4 fruit fly cellular contexts compared by ENCODE assay signal in genomic region chr3L:1031716-1032115, dm6.
TF ChIP-seq lines count a peak whose summit lies in the region.

No protein-coding gene starts in this region.

- TF ChIP-seq CTCF in whole organism, embryonic (GFP tag; optimal IDR thresholded peaks at IDR 0.05; lab: Kevin White, UChicago) = no peak

TF ChIP-seq in whole organism, embryonic, 481 proteins besides CTCF, POLR2A, EP300 and RAD21:
- TF ChIP-seq pho (GFP tag; optimal IDR thresholded peaks at IDR 0.05; lab: Kevin White, UChicago) = no peak
- no peak for TF ChIP-seq CG33213 (GFP tag; optimal IDR thresholded peaks at IDR 0.05; lab: Kevin White, UChicago)
- no peak for TF ChIP-seq Taf1 (GFP tag; IDR thresholded peaks at IDR 0.05; lab: Robert Waterston, UW)
- TF ChIP-seq row (GFP tag; IDR thresholded peaks at IDR 0.05; lab: Robert Waterston, UW) = 0 out of 3 replicates have a peak, but pooled peaks have one; percentile 18
- TF ChIP-seq CG12236 (GFP tag; optimal IDR thresholded peaks at IDR 0.05; lab: Kevin White, UChicago) = no peak
- TF ChIP-seq CHES-1-like (GFP tag; optimal IDR thresholded peaks at IDR 0.05; lab: Kevin White, UChicago) = no peak
- TF ChIP-seq sug (tag; optimal IDR thresholded peaks at IDR 0.05; lab: Kevin White, UChicago) = no peak
- no peak for TF ChIP-seq CG14965 (GFP tag; optimal IDR thresholded peaks at IDR 0.05; lab: Kevin White, UChicago; ENCODE audit: borderline replicate concordance)
- TF ChIP-seq CG16813 (GFP tag; IDR thresholded peaks at IDR 0.05; lab: Robert Waterston, UW; ENCODE audit: partially characterized antibody) = no peak
- no peak for TF ChIP-seq al (GFP tag; IDR thresholded peaks at IDR 0.05; lab: Robert Waterston, UW)
- peak; percentile 50 for TF ChIP-seq grau (tag; optimal IDR thresholded peaks at IDR 0.05; lab: Kevin White, UChicago)
- TF ChIP-seq CG8290 (GFP tag; optimal IDR thresholded peaks at IDR 0.05; lab: Kevin White, UChicago) = no peak
- no peak for TF ChIP-seq CG8290 (tag; optimal IDR thresholded peaks at IDR 0.05; lab: Kevin White, UChicago)
- TF ChIP-seq CG17385 (GFP tag; optimal IDR thresholded peaks at IDR 0.05; lab: Kevin White, UChicago) = no peak
- TF ChIP-seq TFAM (GFP tag; optimal IDR thresholded peaks at IDR 0.05; lab: Kevin White, UChicago) = no peak
- no peak for TF ChIP-seq bcd (GFP tag; optimal IDR thresholded peaks at IDR 0.05; lab: Kevin White, UChicago)
TF ChIP-seq in whole organism, embryonic: peak in this region for 2.

TF ChIP-seq in whole organism, prepupa, 60 proteins besides CTCF, POLR2A, EP300 and RAD21 (continues in another document):
- TF ChIP-seq esn (GFP tag; optimal IDR thresholded peaks at IDR 0.05; lab: Kevin White, UChicago) (peak; percentile 44), CG6792 (GFP tag; optimal IDR thresholded peaks at IDR 0.05; lab: Kevin White, UChicago) (peak; percentile 19), vri (GFP tag; optimal IDR thresholded peaks at IDR 0.05; lab: Kevin White, UChicago) (no peak), CG10669 (GFP tag; optimal IDR thresholded peaks at IDR 0.05; lab: Kevin White, UChicago) (peak; percentile 31), Met (GFP tag; optimal IDR thresholded peaks at IDR 0.05; lab: Kevin White, UChicago) (peak; percentile 33), CG3032 (tag; optimal IDR thresholded peaks at IDR 0.05; lab: Kevin White, UChicago) (peak; percentile 21), CG8319 (GFP tag; optimal IDR thresholded peaks at IDR 0.05; lab: Kevin White, UChicago) (no peak), CG4318 (GFP tag; optimal IDR thresholded peaks at IDR 0.05; lab: Kevin White, UChicago) (no peak), Lpt (GFP tag; optimal IDR thresholded peaks at IDR 0.05; lab: Kevin White, UChicago) (no peak), Sox15 (GFP tag; optimal IDR thresholded peaks at IDR 0.05; lab: Kevin White, UChicago) (peak; percentile 3), Sox102F (GFP tag; optimal IDR thresholded peaks at IDR 0.05; lab: Kevin White, UChicago) (peak; percentile 44), acj6 (GFP tag; optimal IDR thresholded peaks at IDR 0.05; lab: Kevin White, UChicago) (peak; percentile 7), Smox (GFP tag; optimal IDR thresholded peaks at IDR 0.05; lab: Kevin White, UChicago) (peak; percentile 31), CG6276 (GFP tag; optimal IDR thresholded peaks at IDR 0.05; lab: Kevin White, UChicago) (no peak), Hr39 (GFP tag; optimal IDR thresholded peaks at IDR 0.05; lab: Kevin White, UChicago) (peak; percentile 45), topi (GFP tag; optimal IDR thresholded peaks at IDR 0.05; lab: Kevin White, UChicago) (peak; percentile 39), CG6163 (GFP tag; IDR thresholded peaks at IDR 0.05; lab: Robert Waterston, UW) (no peak), cyc (GFP tag; optimal IDR thresholded peaks at IDR 0.05; lab: Kevin White, UChicago) (peak; percentile 39), CG3919 (GFP tag; optimal IDR thresholded peaks at IDR 0.05; lab: Kevin White, UChicago) (peak; percentile 34), eg (GFP tag; IDR thresholded peaks at IDR 0.05; lab: Robert Waterston, UW) (no peak), Ets21C (GFP tag; optimal IDR thresholded peaks at IDR 0.05; lab: Kevin White, UChicago) (peak; percentile 2), fd59A (GFP tag; optimal IDR thresholded peaks at IDR 0.05; lab: Kevin White, UChicago) (no peak), OdsH (GFP tag; optimal IDR thresholded peaks at IDR 0.05; lab: Kevin White, UChicago) (peak; percentile 11), CG15336 (GFP tag; IDR thresholded peaks at IDR 0.05; lab: Robert Waterston, UW) (no peak), Eip78C (GFP tag; lab: Kevin White, UChicago) (peak; percentile 75), Hr38 (GFP tag; optimal IDR thresholded peaks at IDR 0.05; lab: Kevin White, UChicago) (no peak)

TF ChIP-seq in whole organism, pupa, 21 proteins besides CTCF, POLR2A, EP300 and RAD21:
- no peak for TF ChIP-seq CG32121 (GFP tag; IDR thresholded peaks at IDR 0.05; lab: Robert Waterston, UW)
- peak; percentile 26 for TF ChIP-seq CG15710 (tag; optimal IDR thresholded peaks at IDR 0.05; lab: Kevin White, UChicago)
- TF ChIP-seq CG34367 (tag; optimal IDR thresholded peaks at IDR 0.05; lab: Kevin White, UChicago) = no peak
- TF ChIP-seq EcR (GFP tag; optimal IDR thresholded peaks at IDR 0.05; lab: Kevin White, UChicago) = no peak
- no peak for TF ChIP-seq CG12605 (GFP tag; IDR thresholded peaks at IDR 0.05; lab: Robert Waterston, UW)
- no peak for TF ChIP-seq rn (GFP tag; IDR thresholded peaks at IDR 0.05; lab: Robert Waterston, UW)
- TF ChIP-seq Pif1A (GFP tag; optimal IDR thresholded peaks at IDR 0.05; lab: Kevin White, UChicago) = no peak
- TF ChIP-seq CG9948 (tag; optimal IDR thresholded peaks at IDR 0.05; lab: Kevin White, UChicago) = peak; percentile 10
- peak; percentile 28 for TF ChIP-seq CG8301 (tag; optimal IDR thresholded peaks at IDR 0.05; lab: Kevin White, UChicago)
- TF ChIP-seq CG8159 (tag; optimal IDR thresholded peaks at IDR 0.05; lab: Kevin White, UChicago) = peak; percentile 33
- peak; percentile 19 for TF ChIP-seq CG14655 (GFP tag; optimal IDR thresholded peaks at IDR 0.05; lab: Kevin White, UChicago)
- no peak for TF ChIP-seq gl (tag; optimal IDR thresholded peaks at IDR 0.05; lab: Kevin White, UChicago)
- TF ChIP-seq Pif1B (GFP tag; optimal IDR thresholded peaks at IDR 0.05; lab: Kevin White, UChicago) = no peak
- TF ChIP-seq CG13204 (GFP tag; optimal IDR thresholded peaks at IDR 0.05; lab: Kevin White, UChicago) = no peak
- TF ChIP-seq CG10348 (GFP tag; IDR thresholded peaks at IDR 0.05; lab: Robert Waterston, UW) = no peak
- no peak for TF ChIP-seq Snoo (tag; optimal IDR thresholded peaks at IDR 0.05; lab: Kevin White, UChicago)
- TF ChIP-seq Ets98B (GFP tag; IDR thresholded peaks at IDR 0.05; lab: Robert Waterston, UW) = no peak
- peak; percentile 2 for TF ChIP-seq CG17806 (tag; optimal IDR thresholded peaks at IDR 0.05; lab: Kevin White, UChicago)
- no peak for TF ChIP-seq fd96Ca (GFP tag; IDR thresholded peaks at IDR 0.05; lab: Robert Waterston, UW)
- no peak for TF ChIP-seq D1 (tag; optimal IDR thresholded peaks at IDR 0.05; lab: Kevin White, UChicago)
- no peak for TF ChIP-seq CG4496 (GFP tag; IDR thresholded peaks at IDR 0.05; lab: Robert Waterston, UW)

TF ChIP-seq in whole organism, wandering third instar larva, 38 proteins besides CTCF, POLR2A, EP300 and RAD21:
- TF ChIP-seq foxo (GFP tag; optimal IDR thresholded peaks at IDR 0.05; lab: Kevin White, UChicago) (peak in 1 of 2 experiments; percentile 41), CG9705 (GFP tag; optimal IDR thresholded peaks at IDR 0.05; lab: Kevin White, UChicago) (no peak), woc (GFP tag; optimal IDR thresholded peaks at IDR 0.05; lab: Kevin White, UChicago) (peak; percentile 62), ey (GFP tag; optimal IDR thresholded peaks at IDR 0.05; lab: Kevin White, UChicago) (no peak), dsf (GFP tag; optimal IDR thresholded peaks at IDR 0.05; lab: Kevin White, UChicago; ENCODE audit: borderline replicate concordance) (no peak), Hr78 (GFP tag; optimal IDR thresholded peaks at IDR 0.05; lab: Kevin White, UChicago) (no peak), Mio (GFP tag; optimal IDR thresholded peaks at IDR 0.05; lab: Kevin White, UChicago) (no peak), pan (optimal IDR thresholded peaks at IDR 0.05; lab: Kevin White, UChicago) (no peak), Hnf4 (GFP tag; optimal IDR thresholded peaks at IDR 0.05; lab: Kevin White, UChicago) (peak; percentile 3), psq (GFP tag; optimal IDR thresholded peaks at IDR 0.05; lab: Kevin White, UChicago) (peak; percentile 67), fru (GFP tag; optimal IDR thresholded peaks at IDR 0.05; lab: Kevin White, UChicago) (peak; percentile 47), OdsH (GFP tag; optimal IDR thresholded peaks at IDR 0.05; lab: Kevin White, UChicago) (no peak)

Comparison
In these comparisons a context has a peak if more than half of its experiments do, and no peak if none do; other contexts are left out.
1. Of the 7 proteins assayed by ChIP-seq in both whole organism, embryonic and whole organism, prepupa: peak only in whole organism, embryonic: none; only in whole organism, prepupa: Hr39 and Sox102F; in both: none; in neither: 5.